Worm (Caenorhabditis elegans): ENCODE data around the gene drd-10.

The drd-10 gene

ce11 chrV:7007307-7007706 is at the start of gene drd-10:
Gene drd-10 (plus strand): TSS chrV:7007607.
- TF ChIP-seq aly-2 (tag; optimal IDR thresholded peaks at IDR 0.05) (no peak), daf-8 (GFP tag; IDR thresholded peaks at IDR 0.05) (no peak), fkh-10 (GFP tag; optimal IDR thresholded peaks at IDR 0.05) (no peak), ceh-82 (tag; optimal IDR thresholded peaks at IDR 0.05) (no peak), ctbp-1 (GFP tag; IDR thresholded peaks at IDR 0.05) (no peak), Y75B8A.6 (GFP tag; IDR thresholded peaks at IDR 0.05) (no peak), dve-1 (tag; optimal IDR thresholded peaks at IDR 0.05; ENCODE audit: insufficient read depth) (no peak), ceh-32 (tag; optimal IDR thresholded peaks at IDR 0.05; ENCODE audit: poor library complexity) (no peak), hif-1 (tag; optimal IDR thresholded peaks at IDR 0.05) (no peak), dmd-8 (GFP tag; IDR thresholded peaks at IDR 0.05) (no peak), egl-27 (tag; optimal IDR thresholded peaks at IDR 0.05) (no peak), ztf-11 (tag; optimal IDR thresholded peaks at IDR 0.05) (no peak), T26A8.4 (GFP tag; IDR thresholded peaks at IDR 0.05) (no peak), fos-1 (tag; optimal IDR thresholded peaks at IDR 0.05) (no peak), madf-9 (GFP tag; conservative IDR thresholded peaks at IDR 0.05) (no peak), zfp-3 (GFP tag; conservative IDR thresholded peaks at IDR 0.05) (no peak), nhr-48 (tag; optimal IDR thresholded peaks at IDR 0.05) (no peak), unc-130 (GFP tag; optimal IDR thresholded peaks at IDR 0.05) (no peak), set-16 (GFP tag; IDR thresholded peaks at IDR 0.05) (no peak)

ce11 chrV:6969950-6970532 is 37.4 kb upstream of the drd-10 start, which contains the start of gene ptr-15:
Gene ptr-15 (minus strand): TSS chrV:6970000.
- peak; percentile 70 for TF ChIP-seq mxl-3 (GFP tag; optimal IDR thresholded peaks at IDR 0.05)
- TF ChIP-seq mdl-1 (tag; optimal IDR thresholded peaks at IDR 0.05), result peak in 1 of 2 experiments; percentile 35
- TF ChIP-seq nhr-28 (tag; optimal IDR thresholded peaks at IDR 0.05), result peak; percentile 32
- TF ChIP-seq snpc-1.2 (GFP tag; IDR thresholded peaks at IDR 0.05), result no peak
- TF ChIP-seq lir-3 (tag; optimal IDR thresholded peaks at IDR 0.05), result no peak
- no peak for TF ChIP-seq nhr-6 (tag; optimal IDR thresholded peaks at IDR 0.05)
- peak in 1 of 2 experiments; percentile 10 for TF ChIP-seq unc-62 (GFP tag; optimal IDR thresholded peaks at IDR 0.05 in 1 of 2)
- no peak for TF ChIP-seq unc-62 (tag; optimal IDR thresholded peaks at IDR 0.05)
- peak; percentile 21 for TF ChIP-seq nhr-48 (tag; optimal IDR thresholded peaks at IDR 0.05)

DNA sequence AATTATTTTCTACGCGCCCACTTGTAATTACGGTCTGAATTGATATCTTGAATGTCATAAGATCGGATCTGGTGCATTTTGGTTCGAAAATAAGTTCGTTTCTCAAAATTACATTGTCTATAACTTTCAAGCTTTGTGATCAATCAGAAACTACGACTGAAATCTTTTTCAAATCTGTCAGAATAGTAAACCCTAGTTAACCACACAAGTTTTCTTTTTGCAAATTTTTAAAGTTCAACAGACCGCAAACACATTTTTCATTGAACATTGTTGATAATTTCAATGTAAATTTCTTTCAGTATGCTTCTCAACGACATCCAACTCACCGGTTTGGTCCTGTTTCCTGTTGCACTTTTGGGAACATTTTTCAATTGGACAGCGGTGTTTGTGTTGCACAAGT is 35.8 kb upstream of the drd-10 start, which contains the start of gene srx-59:
Gene srx-59 (plus strand): TSS at position 301 of the 400 bp plus-strand sequence.
- no peak for TF ChIP-seq Y105C5A.15 (GFP tag; IDR thresholded peaks at IDR 0.05)
- TF ChIP-seq hlh-30 (tag; optimal IDR thresholded peaks at IDR 0.05; ENCODE audit: insufficient read depth), result no peak
- no peak for TF ChIP-seq cey-2 (tag; optimal IDR thresholded peaks at IDR 0.05; ENCODE audit: borderline replicate concordance, insufficient read depth)
- TF ChIP-seq set-16 (GFP tag; IDR thresholded peaks at IDR 0.05), result no peak
- TF ChIP-seq unc-62 (GFP tag; optimal IDR thresholded peaks at IDR 0.05 in 1 of 2), result peak in 1 of 2 experiments; percentile 19
- TF ChIP-seq unc-62 (tag; optimal IDR thresholded peaks at IDR 0.05), result no peak
- no peak for TF ChIP-seq T26A8.4 (GFP tag; IDR thresholded peaks at IDR 0.05)
- TF ChIP-seq sdz-12 (GFP tag; optimal IDR thresholded peaks at IDR 0.05), result no peak
- TF ChIP-seq vab-7 (GFP tag; IDR thresholded peaks at IDR 0.05), result no peak

DNA sequence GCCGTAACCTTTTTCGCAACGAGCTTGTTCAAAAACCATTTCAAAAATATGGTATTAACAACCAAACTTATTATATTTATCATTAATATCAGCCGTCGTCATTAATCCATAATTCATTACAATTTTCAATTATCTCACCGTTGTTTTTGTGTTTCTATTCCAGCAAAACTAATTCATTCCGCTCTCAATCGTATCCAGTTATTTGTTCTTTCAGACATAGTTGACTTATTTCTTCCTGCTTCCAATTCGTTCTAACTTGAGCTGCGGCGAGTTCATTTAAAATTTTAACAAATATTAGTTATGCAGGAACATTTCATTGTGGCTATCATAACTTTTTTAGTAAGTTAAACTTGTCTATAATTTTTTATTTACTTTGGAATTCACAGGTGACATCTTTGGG is 31.4 kb upstream of the drd-10 start, which contains the start of gene srx-16:
Gene srx-16 (plus strand): TSS at position 301 of the 400 bp plus-strand sequence.
- TF ChIP-seq snpc-1.2 (GFP tag; IDR thresholded peaks at IDR 0.05) (no peak), unc-62 (GFP tag; optimal IDR thresholded peaks at IDR 0.05 in 1 of 2) (peak in 1 of 2 experiments; percentile 32), unc-62 (tag; optimal IDR thresholded peaks at IDR 0.05) (no peak), lin-38 (GFP tag; IDR thresholded peaks at IDR 0.05) (no peak), lir-3 (tag; optimal IDR thresholded peaks at IDR 0.05) (no peak), T20F7.1 (GFP tag; optimal IDR thresholded peaks at IDR 0.05) (no peak), mdt-29 (GFP tag; IDR thresholded peaks at IDR 0.05) (no peak), dve-1 (tag; optimal IDR thresholded peaks at IDR 0.05; ENCODE audit: insufficient read depth) (no peak)
